Fruit fly (Drosophila melanogaster) S2 (cell line): ENCODE measurements around the gene CG14635.

Experiments
- CG8478 ChIP-seq: fragments of >200 bp; optimal IDR thresholded peaks from 2 replicates; lab custom pipeline; 2018
- CTCF ChIP-seq, 2 experiments: fragments of >200 bp; optimal IDR thresholded peaks; 2 replicates each; lab custom pipeline; 2018

- no peak for TF ChIP-seq CG8478 (lab: Kevin White, UChicago)
- no peak for TF ChIP-seq CTCF (optimal IDR thresholded peaks at IDR 0.05; lab: Kevin White, UChicago)
Measured at dm6 chrX:835965-836690, 8.5 kb upstream of the CG14635 start.
